Worm (Caenorhabditis elegans) whole organism, L3 larva: ENCODE data around the gene cutl-19.
A peak's percentile ranks its signal among the peaks of the same experiment; 100 is the strongest.

Experiments
- R02D3.7 ChIP-seq: fragments of 150-350 bp; optimal IDR thresholded peaks from 2 replicates; lab custom pipeline; 2014; ENCODE audit warnings: missing biosample characterization, missing genetic modification characterization
- ZK546.5 ChIP-seq: sonication (generic microtip); optimal IDR thresholded peaks from 2 replicates; lab custom pipeline; 2017; ENCODE audit warnings: missing biosample characterization, missing genetic modification characterization
- aly-2 ChIP-seq: fragments of 150-350 bp; optimal IDR thresholded peaks from 2 replicates; lab custom pipeline; 2014; ENCODE audit warnings: missing biosample characterization, missing genetic modification characterization
- ama-1 ChIP-seq: fragments of 150-350 bp; optimal IDR thresholded peaks from 2 replicates; lab custom pipeline; 2018
- ceh-28 ChIP-seq: fragments of 150-350 bp; optimal IDR thresholded peaks from 2 replicates; lab custom pipeline; 2014; ENCODE audit warnings: missing biosample characterization, missing genetic modification reagents, missing genetic modification characterization
- egl-27 ChIP-seq: sonication (generic microtip); optimal IDR thresholded peaks from 4 replicates; lab custom pipeline; 2017; ENCODE audit warnings: missing biosample characterization, missing genetic modification reagents, missing genetic modification characterization
- egl-5 ChIP-seq: fragments of 150-350 bp; optimal IDR thresholded peaks from 2 replicates; lab custom pipeline; 2017; ENCODE audit warnings: missing biosample characterization, missing genetic modification reagents, missing genetic modification characterization, inconsistent platforms
- elt-1 ChIP-seq: fragments of 150-350 bp; optimal IDR thresholded peaks from 2 replicates; lab custom pipeline; 2014; ENCODE audit warnings: missing biosample characterization, missing genetic modification characterization
- elt-2 ChIP-seq: sonication (generic microtip); optimal IDR thresholded peaks from 2 replicates; lab custom pipeline; 2016; ENCODE audit warnings: missing genetic modification reagents, mild to moderate bottlenecking, missing genetic modification characterization, missing compliant biosample characterization
- elt-3 ChIP-seq, 3 experiments: fragments of 150-350 bp in 1 of 3; sonication (generic microtip) in 2 of 3; optimal IDR thresholded peaks; 2 replicates in 2 of 3; 4 replicates in 1 of 3; lab custom pipeline; 2014 to 2017; ENCODE audit warnings: missing biosample characterization in 3 of 3, missing genetic modification characterization in 3 of 3
- fkh-10 ChIP-seq: sonication (generic microtip); optimal IDR thresholded peaks from 2 replicates; lab custom pipeline; 2017; ENCODE audit warnings: missing biosample characterization, missing genetic modification reagents, missing genetic modification characterization
- fos-1 ChIP-seq: fragments of 150-350 bp; optimal IDR thresholded peaks from 2 replicates; lab custom pipeline; 2014; ENCODE audit warnings: missing biosample characterization, missing genetic modification characterization
- jun-1 ChIP-seq: fragments of 150-350 bp; optimal IDR thresholded peaks from 2 replicates; lab custom pipeline; 2014; ENCODE audit warnings: missing biosample characterization, missing genetic modification reagents, missing genetic modification characterization
- lin-15B ChIP-seq: fragments of 150-350 bp; optimal IDR thresholded peaks from 2 replicates; lab custom pipeline; 2014; ENCODE audit warnings: missing biosample characterization, missing genetic modification characterization
- lin-39 ChIP-seq: fragments of 150-350 bp; optimal IDR thresholded peaks from 2 replicates; lab custom pipeline; 2018; ENCODE audit warnings: missing biosample characterization, missing genetic modification reagents, missing genetic modification characterization
- mdl-1 ChIP-seq: fragments of 150-350 bp; optimal IDR thresholded peaks from 2 replicates; lab custom pipeline; 2014; ENCODE audit warnings: missing biosample characterization, missing genetic modification characterization
- mml-1 ChIP-seq: fragments of 150-350 bp; sonication (generic microtip); optimal IDR thresholded peaks from 3 replicates; lab custom pipeline; 2014; ENCODE audit warnings: missing biosample characterization, missing genetic modification characterization
- nfya-1 ChIP-seq: sonication (generic microtip); optimal IDR thresholded peaks from 2 replicates; lab custom pipeline; 2017; ENCODE audit warnings: missing genetic modification characterization, mild to moderate bottlenecking, missing compliant biosample characterization, antibody characterized with exemption, moderate library complexity; ENCODE audit not compliant: insufficient read depth
- nhr-11 ChIP-seq: fragments of 150-350 bp; optimal IDR thresholded peaks from 2 replicates; lab custom pipeline; 2014; ENCODE audit warnings: missing biosample characterization, missing genetic modification characterization
- nhr-23 ChIP-seq: fragments of 150-350 bp; optimal IDR thresholded peaks from 2 replicates; lab custom pipeline; 2014; ENCODE audit warnings: missing biosample characterization, missing genetic modification reagents, missing genetic modification characterization
- nhr-237 ChIP-seq: fragments of 150-350 bp; optimal IDR thresholded peaks from 2 replicates; lab custom pipeline; 2014; ENCODE audit warnings: missing biosample characterization, missing genetic modification characterization
- nhr-28 ChIP-seq: fragments of 150-350 bp; optimal IDR thresholded peaks from 2 replicates; lab custom pipeline; 2014; ENCODE audit warnings: missing biosample characterization, missing genetic modification characterization
- nhr-67 ChIP-seq: fragments of 150-350 bp; optimal IDR thresholded peaks from 2 replicates; lab custom pipeline; 2014; ENCODE audit warnings: missing biosample characterization, missing genetic modification characterization
- nhr-76 ChIP-seq: fragments of 150-350 bp; sonication (generic microtip); optimal IDR thresholded peaks from 5 replicates; lab custom pipeline; 2014; ENCODE audit warnings: missing biosample characterization, missing genetic modification characterization
- nhr-77 ChIP-seq: fragments of 150-350 bp; optimal IDR thresholded peaks from 2 replicates; lab custom pipeline; 2014; ENCODE audit warnings: missing biosample characterization, missing genetic modification characterization
- pha-4 ChIP-seq: fragments of 150-350 bp; optimal IDR thresholded peaks from 2 replicates; lab custom pipeline; 2014; ENCODE audit warnings: missing biosample characterization, missing genetic modification reagents, missing genetic modification characterization
- skn-1 ChIP-seq: fragments of 150-350 bp; optimal IDR thresholded peaks from 2 replicates; lab custom pipeline; 2014; ENCODE audit warnings: missing biosample characterization, missing genetic modification characterization
- tbx-2 ChIP-seq: sonication (generic microtip); optimal IDR thresholded peaks from 2 replicates; lab custom pipeline; 2016; ENCODE audit warnings: mild to moderate bottlenecking, missing genetic modification characterization, missing compliant biosample characterization
- unc-39 ChIP-seq: sonication (generic microtip); optimal IDR thresholded peaks from 4 replicates; lab custom pipeline; 2017; ENCODE audit warnings: missing biosample characterization, missing genetic modification characterization
- unc-62 ChIP-seq: fragments of 150-350 bp; sonication (generic microtip); optimal IDR thresholded peaks from 4 replicates; lab custom pipeline; 2014; ENCODE audit warnings: missing biosample characterization, missing genetic modification reagents, missing genetic modification characterization
- zag-1 ChIP-seq: fragments of 150-350 bp; optimal IDR thresholded peaks from 2 replicates; lab custom pipeline; 2014; ENCODE audit warnings: missing biosample characterization, missing genetic modification characterization
- ztf-11 ChIP-seq: fragments of 150-350 bp; optimal IDR thresholded peaks from 2 replicates; lab custom pipeline; 2014; ENCODE audit warnings: missing biosample characterization, missing genetic modification characterization
- ztf-4 ChIP-seq: fragments of 150-350 bp; optimal IDR thresholded peaks from 2 replicates; lab custom pipeline; 2014; ENCODE audit warnings: missing biosample characterization, missing genetic modification characterization

The cutl-19 gene

DNA sequence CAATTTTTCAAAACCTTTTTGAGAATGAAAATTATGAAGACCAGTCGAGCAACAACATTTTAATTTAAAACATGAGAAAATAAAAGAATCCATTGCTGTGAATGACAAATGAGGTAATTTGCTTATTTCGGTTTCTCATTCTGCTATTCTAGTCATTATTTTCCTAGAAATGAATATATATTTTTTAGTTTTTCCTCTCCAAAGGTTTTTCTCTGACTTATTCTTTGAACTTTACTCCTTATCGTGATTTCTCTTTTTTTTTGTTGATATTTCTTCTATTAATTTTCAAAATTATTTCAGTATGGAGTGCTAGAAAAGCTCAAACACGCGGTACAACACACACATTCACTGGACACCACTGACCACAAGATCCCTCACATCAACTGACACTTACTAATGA, 31.8 kb downstream of the cutl-19 start, which contains the start of gene pup-2:
Gene pup-2, plus strand, starts transcription at position 301 of the 400 bp plus-strand sequence.
- TF ChIP-seq nhr-67 (tag; lab: Kevin White, UChicago) (no peak), tbx-2 (tag; lab: Kevin White, UChicago) (no peak), jun-1 (no peak), fos-1 (tag; lab: Kevin White, UChicago) (no peak), zag-1 (tag; lab: Kevin White, UChicago) (no peak), ztf-11 (tag; lab: Kevin White, UChicago) (no peak), nhr-237 (no peak), ama-1 (lab: Kevin White, UChicago) (no peak), mml-1 (tag; lab: Kevin White, UChicago) (no peak), skn-1 (tag; lab: Kevin White, UChicago) (no peak), fkh-10 (GFP tag; lab: Kevin White, UChicago) (no peak), nhr-77 (tag; lab: Kevin White, UChicago) (no peak), nhr-23 (no peak), elt-3 (tag; optimal IDR thresholded peaks at IDR 0.05; lab: Kevin White, UChicago) (no peak)
- TF ChIP-seq, all 47 proteins: peak for 0

DNA sequence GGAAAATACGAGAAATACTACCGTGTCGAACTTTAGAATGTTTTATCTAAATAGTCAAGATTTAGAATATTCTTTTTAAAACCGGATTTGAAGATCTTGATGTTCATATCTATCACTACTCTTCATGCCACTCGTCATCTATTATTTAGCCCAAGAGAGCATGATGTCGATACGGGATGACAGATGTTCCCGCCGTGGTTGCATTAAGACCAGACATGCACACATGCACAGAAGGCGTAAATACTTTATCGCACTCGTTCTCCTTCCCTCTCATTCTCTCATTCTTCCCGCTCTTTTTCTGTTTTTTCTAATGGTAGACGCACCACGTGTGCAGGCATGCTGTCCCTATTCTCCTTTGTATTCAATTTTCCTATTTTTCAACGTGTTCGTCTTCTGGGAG, 34.0 kb downstream of the cutl-19 start:
- TF ChIP-seq lin-39 (tag; lab: Kevin White, UChicago), result peak; percentile 43
- TF ChIP-seq nhr-11 (tag; lab: Kevin White, UChicago), result no peak

DNA sequence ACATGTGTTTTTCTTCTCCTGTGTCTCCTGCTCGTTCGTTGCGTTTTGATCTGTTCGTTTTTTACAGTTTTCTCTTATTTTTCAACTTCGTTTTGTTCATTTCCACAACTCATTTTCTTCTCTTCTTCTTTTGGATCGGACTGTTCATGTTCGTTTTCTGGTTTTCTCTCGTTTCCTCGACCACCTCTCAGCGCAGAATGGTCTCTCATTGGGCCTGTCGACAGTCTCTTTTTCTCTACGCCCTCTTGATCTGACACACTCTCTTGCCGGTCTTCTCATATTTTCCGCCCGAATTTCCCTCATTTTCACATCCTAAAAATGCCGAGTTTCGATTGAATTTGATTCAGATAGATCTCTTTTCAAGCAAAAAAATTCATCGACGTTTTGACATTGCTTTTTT, 35.8 kb downstream of the cutl-19 start:
- TF ChIP-seq nfya-1 (tag; lab: Kevin White, UChicago), result peak; percentile 30
- no peak for TF ChIP-seq lin-39 (tag; lab: Kevin White, UChicago)
- no peak for TF ChIP-seq aly-2

DNA sequence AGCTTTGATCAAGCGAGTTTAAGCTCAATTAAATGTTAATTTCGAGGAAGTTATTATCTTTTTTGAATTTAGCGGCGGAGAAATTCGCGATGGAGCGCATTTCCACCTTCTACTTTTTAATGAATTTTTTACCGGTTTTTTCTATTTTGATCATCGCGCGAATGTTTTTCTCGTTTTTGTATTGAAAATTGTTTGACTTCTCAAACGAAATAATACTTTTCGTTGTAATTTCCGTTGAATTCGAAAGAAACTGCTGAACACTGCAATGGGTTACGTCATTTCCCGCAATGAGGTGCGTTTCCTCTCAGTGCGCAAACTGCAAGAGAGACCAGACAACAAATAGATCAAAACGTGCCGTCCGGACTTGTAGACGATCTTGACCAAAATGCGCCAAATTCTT, 36.2 kb downstream of the cutl-19 start:
- no peak for TF ChIP-seq lin-39 (tag; lab: Kevin White, UChicago)
- TF ChIP-seq nhr-23, result no peak
- TF ChIP-seq unc-62 (GFP tag; lab: Kevin White, UChicago), result no peak
- no peak for TF ChIP-seq nhr-28 (tag; lab: Kevin White, UChicago)
- no peak for TF ChIP-seq unc-39 (tag; lab: Kevin White, UChicago)
- no peak for TF ChIP-seq jun-1
- no peak for TF ChIP-seq lin-15B (tag; lab: Kevin White, UChicago)
- TF ChIP-seq zag-1 (tag; lab: Kevin White, UChicago), result no peak
- TF ChIP-seq ama-1 (lab: Kevin White, UChicago), result no peak
- TF ChIP-seq egl-27 (tag; lab: Kevin White, UChicago), result no peak

DNA sequence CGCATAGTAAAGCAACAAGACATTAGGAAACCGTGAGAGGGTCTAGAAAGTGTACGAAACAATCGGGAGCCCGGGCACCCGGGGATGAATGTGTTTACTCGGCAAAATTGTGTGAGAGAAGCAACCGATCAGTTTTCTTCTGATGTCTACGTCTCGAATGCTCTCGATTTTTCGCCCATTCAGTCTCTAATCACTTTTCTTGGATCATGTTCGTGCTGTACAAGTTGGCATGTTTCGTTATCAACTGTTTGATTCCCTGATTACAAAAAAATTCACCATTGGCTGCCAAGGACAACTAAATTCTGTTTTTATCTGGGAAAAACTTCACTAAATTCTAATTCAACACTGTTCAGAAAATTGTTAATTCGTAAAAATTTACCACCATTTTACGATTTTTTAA, 36.8 kb downstream of the cutl-19 start:
- TF ChIP-seq egl-5 (tag; lab: Kevin White, UChicago) (no peak), elt-2 (tag; lab: Kevin White, UChicago) (peak; percentile 67), pha-4 (peak; percentile 6), nfya-1 (tag; lab: Kevin White, UChicago) (peak; percentile 14)

DNA sequence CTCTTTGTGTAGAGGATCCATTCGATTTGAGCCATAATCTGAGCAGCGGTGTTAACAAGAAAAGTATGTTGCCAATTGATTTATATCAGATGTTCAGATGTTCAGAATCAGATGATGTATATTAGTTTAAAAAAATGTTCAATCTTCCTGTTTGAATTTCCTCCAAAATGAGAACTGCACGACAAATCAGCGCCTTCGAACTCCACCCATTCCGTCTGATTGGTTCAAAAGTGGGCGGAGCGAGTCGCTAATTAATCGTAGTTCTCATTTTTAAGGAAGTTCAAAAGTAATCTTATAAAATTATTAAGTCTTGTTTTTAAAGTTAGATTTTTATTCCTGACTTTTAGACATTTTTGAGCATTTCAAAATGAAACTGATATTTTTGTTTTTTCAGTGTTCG, 38.2 kb downstream of the cutl-19 start:
- TF ChIP-seq zag-1 (tag; lab: Kevin White, UChicago), result no peak
- no peak for TF ChIP-seq aly-2
- TF ChIP-seq nhr-76 (tag; lab: Kevin White, UChicago), result no peak
- TF ChIP-seq ZK546.5 (tag; lab: Kevin White, UChicago), result no peak
- TF ChIP-seq nfya-1 (tag; lab: Kevin White, UChicago), result peak; percentile 95

ce11 chrIII:5173622-5174021, 43.8 kb downstream of the cutl-19 start, which contains the start of gene cid-1:
cid-1 (plus strand) TSS chrIII:5173922.
- TF ChIP-seq mdl-1, result no peak
- TF ChIP-seq unc-62 (GFP tag; lab: Kevin White, UChicago), result no peak
- no peak for TF ChIP-seq ztf-4 (tag; lab: Kevin White, UChicago)
- TF ChIP-seq tbx-2 (tag; lab: Kevin White, UChicago), result no peak
- no peak for TF ChIP-seq R02D3.7 (tag; lab: Kevin White, UChicago)
- no peak for TF ChIP-seq egl-5 (tag; lab: Kevin White, UChicago)
- TF ChIP-seq elt-1 (tag; lab: Kevin White, UChicago), result no peak
- no peak for TF ChIP-seq ceh-28 (tag; lab: Kevin White, UChicago)
- no peak for TF ChIP-seq elt-3 (tag; optimal IDR thresholded peaks at IDR 0.05; lab: Kevin White, UChicago)
- TF ChIP-seq, all 47 proteins: peak for 0
